Worm (Caenorhabditis elegans): ENCODE data around the gene Y53G8AR.5.

- TF ChIP-seq aha-1 (tag; optimal IDR thresholded peaks at IDR 0.05), result no peak
- no peak for TF ChIP-seq mdl-1 (tag; optimal IDR thresholded peaks at IDR 0.05)
- no peak for TF ChIP-seq lin-39 (tag; optimal IDR thresholded peaks at IDR 0.05)
- no peak for TF ChIP-seq elt-3 (tag; optimal IDR thresholded peaks at IDR 0.05)
- TF ChIP-seq alr-1 (tag; optimal IDR thresholded peaks at IDR 0.05; ENCODE audit: borderline replicate concordance), result no peak
- no peak for TF ChIP-seq ama-1 (optimal IDR thresholded peaks at IDR 0.05)
- TF ChIP-seq nhr-90 (tag; optimal IDR thresholded peaks at IDR 0.05; ENCODE audit: poor library complexity), result no peak
- TF ChIP-seq unc-86 (tag; optimal IDR thresholded peaks at IDR 0.05), result no peak
- no peak for TF ChIP-seq unc-130 (tag; optimal IDR thresholded peaks at IDR 0.05)
Observed at ce11 chrIII:3273141-3273540, 24.1 kb upstream of the Y53G8AR.5 start.
